Fruit fly (Drosophila melanogaster) whole organism, larva: ENCODE results near the gene Mvb12.
A peak's percentile ranks its signal among the peaks of the same experiment; 100 is the strongest.

Experiments
- noc ChIP-seq: fragments of 200-800 bp; sonication (Bioruptor generic); optimal IDR thresholded peaks from 3 replicates; lab custom pipeline; 2019; ENCODE audit warnings: missing biosample characterization, mild to moderate bottlenecking, missing genetic modification characterization, moderate library complexity

The Mvb12 gene

DNA sequence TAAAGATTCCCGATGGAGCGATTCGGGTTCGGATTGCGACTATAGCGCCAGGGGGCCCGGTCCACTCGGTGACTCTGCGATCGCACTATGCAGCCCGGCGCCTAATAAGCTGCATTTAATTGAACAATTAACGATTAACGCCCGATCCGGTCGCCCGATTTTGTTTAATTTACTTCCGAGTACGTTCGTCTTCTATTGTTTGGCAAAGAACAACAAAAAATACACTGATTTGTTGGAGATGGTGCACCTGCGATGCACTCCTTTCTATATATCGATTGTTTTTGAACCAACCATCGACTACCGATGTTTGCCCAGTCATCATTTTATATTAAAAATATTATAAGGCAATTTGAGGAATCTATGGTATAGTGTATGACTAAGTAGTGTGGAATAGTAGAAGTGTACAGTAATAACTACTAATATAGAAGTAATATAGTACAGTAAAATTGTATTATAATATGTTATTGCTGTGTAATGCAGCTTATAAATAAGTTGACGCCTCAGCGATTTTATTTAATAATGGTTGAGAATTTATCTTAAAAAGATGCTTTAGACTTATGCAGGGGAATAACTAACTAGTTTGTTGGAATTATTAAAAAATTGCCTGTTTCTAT, at the start of gene Mvb12:
TSS of gene Mvb12 (minus strand) at position 217 of the 614 bp plus-strand sequence.
- peak; percentile 21 for TF ChIP-seq noc (tag; lab: Kevin White, UChicago)

DNA sequence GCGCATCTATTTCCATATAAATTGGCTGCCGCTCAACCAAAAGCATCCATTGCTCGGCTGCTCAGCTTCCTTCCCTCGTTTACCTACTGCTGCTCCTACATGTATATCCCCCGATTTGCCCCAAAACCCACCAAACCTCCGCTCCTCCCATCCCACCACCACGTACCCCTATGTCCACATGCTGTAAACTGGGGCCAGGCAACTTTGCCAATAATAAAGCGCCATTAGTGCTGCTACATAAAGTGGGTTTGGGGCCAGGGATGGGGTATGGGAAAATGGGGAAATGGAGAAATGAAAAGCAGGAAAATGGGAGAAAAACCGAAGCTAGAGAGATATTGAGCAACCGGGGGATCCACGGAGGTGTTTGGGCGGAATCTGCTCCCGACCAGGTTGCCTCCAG, 48.2 kb upstream of the Mvb12 start:
- no peak for TF ChIP-seq noc (tag; lab: Kevin White, UChicago)

DNA sequence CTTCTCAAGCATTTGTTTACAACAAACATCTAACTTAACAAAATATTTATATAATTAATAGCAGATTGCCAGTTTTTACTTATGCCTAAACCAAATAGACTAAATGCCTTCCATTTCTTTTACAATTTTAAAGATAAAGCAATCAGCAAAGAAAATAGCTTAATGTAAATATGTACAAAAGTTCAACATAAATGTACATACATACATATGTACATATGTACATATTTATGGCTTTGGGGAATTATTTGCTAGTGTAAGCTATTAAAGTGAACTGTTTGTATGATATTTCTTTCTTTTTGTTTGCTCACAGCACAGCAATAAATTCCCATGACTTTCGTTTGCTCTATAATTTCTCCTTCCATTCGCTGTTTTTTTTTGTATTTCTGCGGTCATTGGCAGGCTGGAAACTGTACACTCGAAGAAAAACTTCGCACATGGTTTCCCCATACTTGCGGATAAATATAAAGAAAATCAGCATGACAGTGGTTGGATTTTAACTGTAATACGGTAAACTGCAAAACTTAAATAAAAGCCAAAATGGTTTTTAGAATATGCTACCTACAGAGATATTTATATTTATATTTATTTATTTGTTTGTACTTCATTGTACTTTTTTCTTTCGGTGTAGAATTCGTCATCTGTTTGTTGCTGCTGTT, 39.9 kb upstream of the Mvb12 start:
- TF ChIP-seq noc (tag; lab: Kevin White, UChicago): no peak

DNA sequence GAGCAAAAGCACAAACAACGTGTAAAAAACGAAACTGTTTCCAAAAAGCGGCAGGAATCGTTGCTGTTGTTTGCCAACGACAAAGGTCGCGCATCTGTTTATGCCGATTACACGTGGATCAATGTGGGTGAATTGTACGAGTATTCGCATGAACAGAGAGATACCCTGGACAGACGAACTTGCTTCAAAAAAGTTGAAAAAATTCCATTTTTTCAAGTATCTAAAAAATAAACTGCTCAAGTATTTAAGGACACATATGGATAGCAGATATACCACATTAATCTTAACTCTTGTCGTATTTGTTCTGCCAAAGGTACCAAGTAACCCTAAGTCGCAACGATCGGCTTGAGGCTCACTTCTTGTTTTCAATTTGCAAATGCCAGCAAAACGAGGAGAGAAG, 38.8 kb upstream of the Mvb12 start:
- no peak for TF ChIP-seq noc (tag; lab: Kevin White, UChicago)

DNA sequence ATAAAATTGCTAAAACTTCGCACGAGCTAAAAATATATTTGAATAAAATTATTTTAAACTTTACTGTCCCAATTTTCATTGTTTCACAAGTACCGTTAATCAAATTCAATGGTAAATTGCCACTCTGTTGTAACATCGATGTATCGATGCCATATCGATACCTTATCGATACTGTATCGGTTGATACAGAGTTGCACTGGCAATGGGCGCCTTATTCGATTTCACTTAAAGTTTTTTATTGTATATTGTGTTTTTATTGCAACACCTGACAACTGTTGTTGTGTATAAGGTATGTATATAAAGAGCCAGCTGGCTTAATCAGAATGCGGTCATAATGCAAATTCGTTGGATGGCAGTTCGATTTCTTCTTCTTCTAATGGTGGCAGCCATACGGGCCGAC, 37.2 kb upstream of the Mvb12 start, which contains the start of gene CG43229:
TSS of gene CG43229 (plus strand) at position 246 of the 400 bp plus-strand sequence.
- TF ChIP-seq noc (tag; lab: Kevin White, UChicago): no peak

DNA sequence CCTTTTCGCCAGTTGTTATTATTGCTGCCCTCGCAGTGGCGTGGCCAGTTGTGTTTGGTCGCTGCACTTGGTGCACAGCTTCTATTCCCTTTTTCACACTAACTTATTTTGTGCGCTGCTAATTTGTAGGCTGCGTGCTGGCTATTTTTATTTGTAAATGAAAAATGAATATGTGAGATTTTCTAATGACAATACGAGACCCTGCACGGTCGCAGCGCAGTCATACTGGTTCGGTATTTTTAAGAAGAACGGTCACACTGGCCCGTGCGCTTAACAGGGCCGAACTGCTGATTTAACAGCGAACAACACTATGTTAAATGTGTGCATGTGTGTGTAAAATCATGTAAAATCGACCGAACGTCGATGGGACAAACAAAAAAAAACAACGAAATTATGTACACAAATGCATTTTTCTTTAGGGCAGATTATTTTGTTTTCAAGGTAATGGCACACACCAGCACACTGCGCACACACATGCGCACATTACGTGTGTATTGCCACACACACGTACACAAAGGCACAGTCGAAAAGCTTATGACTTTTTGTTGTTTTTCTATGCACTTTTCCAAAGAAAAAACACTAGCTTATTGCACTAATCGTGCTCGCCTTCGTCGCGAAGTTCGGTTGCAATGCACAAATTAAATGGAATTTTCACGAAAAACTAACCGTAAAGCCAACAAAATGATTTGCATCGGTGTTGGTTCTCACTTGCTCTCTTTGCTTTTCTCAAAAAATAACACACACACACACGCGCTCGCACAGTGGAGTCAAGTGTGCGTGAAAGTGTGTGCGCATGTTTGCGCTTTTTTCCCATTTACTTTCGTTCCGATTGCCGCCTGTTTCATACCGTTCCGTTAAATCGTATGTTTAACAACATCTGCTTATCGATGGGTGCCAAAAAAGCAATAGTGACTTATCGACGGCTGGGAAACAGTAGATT, 36.1 kb upstream of the Mvb12 start, which contains the start of gene ari-1:
TSS of gene ari-1 (minus strand) at position 875 of the 940 bp plus-strand sequence.
- no peak for TF ChIP-seq noc (tag; lab: Kevin White, UChicago)

DNA sequence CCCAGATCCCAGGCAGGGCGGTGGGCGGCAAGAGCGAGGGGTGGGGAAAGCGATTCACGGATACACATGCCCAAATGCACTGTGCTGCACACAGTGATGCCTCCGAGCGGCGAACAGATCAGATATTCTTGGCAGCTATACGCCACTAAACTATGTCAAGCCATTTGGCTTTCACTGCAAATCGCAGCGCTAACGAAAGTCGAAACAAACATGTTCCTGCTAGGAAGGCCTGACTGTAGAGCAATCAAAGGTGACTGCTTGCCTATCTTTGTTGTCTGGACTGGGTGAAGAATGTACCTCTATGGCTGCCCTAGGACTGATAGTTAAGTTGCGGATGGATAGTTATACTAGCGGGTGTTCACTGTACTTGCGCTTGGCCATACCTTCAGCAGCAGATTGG, 34.9 kb upstream of the Mvb12 start:
- no peak for TF ChIP-seq noc (tag; lab: Kevin White, UChicago)

DNA sequence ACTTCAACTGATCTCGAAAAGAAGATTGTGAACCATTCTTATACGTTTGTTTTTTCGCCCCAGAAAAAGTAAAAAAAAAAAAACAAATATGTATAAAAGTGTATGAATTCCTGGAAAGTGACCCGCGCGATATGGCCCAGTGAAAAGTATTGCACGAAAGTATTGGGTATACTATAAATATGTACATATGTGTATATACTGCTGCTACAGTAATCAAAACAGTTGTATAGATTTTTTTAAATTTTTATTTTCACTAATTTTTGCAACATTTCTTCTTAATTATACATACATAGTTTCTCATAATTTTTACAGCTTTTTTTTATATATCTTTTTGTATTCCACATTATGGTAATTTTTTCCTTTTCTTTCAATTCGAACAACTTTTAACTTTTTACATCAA, 29.1 kb upstream of the Mvb12 start, which contains the start of gene CG43133:
TSS of gene CG43133 (minus strand) at position 11 of the 400 bp plus-strand sequence.
- TF ChIP-seq noc (tag; lab: Kevin White, UChicago): no peak

DNA sequence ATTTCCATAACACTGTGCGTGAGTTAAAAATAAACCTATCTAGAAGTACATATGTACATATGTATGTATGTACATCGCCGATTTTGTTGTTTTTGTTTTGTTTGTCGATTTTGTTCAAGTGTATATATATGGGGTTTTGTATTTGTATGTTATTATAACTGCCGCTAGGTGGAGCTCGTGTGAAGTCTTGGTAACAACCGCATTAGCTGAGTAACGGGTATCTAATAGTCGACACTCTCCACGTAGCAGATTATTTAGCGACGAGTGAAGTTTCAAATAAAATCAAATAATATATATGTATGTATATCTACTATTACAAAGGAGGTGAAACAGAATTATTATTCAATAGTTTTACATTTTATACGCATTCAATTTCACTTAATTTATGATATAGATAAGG, 28.2 kb upstream of the Mvb12 start:
- no peak for TF ChIP-seq noc (tag; lab: Kevin White, UChicago)

DNA sequence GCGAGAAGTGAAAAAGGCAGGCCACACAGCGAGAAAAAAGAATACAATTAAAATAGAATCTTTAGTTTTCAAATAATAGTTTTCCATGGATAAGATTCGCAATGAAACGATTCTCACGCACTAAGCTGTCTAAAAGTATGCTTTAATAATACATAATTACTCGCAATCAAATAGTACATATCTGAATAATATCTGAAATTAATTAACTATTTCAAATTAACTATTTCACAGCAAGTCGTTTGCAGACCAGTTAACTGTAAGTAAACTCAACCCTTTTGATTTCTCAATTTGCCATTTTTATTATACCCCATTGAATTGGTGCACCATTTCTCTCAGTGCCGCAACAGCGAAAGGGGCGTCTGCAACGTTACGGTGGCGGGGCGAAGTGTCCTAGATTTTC, 24.4 kb upstream of the Mvb12 start:
- TF ChIP-seq noc (tag; lab: Kevin White, UChicago): no peak

DNA sequence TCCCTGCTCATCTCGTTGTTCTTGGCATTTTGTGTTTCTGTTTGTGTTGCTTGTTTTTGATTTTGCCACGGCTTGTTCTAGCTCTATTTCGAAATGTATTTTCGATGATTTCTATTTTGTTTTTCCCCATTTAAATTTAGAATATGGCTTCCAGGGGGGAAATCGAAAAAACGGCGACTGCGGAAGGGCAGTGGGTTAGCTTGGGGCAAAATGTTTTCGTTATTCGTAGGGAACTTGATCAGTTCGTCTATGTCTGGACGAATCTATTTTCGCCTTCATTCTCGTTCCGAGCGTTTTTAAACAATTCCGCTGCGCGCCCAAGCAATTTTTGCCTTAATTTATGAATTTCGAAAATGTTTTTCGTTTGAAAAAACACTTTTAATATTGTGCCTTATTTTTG, 17.4 kb upstream of the Mvb12 start:
- TF ChIP-seq noc (tag; lab: Kevin White, UChicago): no peak

DNA sequence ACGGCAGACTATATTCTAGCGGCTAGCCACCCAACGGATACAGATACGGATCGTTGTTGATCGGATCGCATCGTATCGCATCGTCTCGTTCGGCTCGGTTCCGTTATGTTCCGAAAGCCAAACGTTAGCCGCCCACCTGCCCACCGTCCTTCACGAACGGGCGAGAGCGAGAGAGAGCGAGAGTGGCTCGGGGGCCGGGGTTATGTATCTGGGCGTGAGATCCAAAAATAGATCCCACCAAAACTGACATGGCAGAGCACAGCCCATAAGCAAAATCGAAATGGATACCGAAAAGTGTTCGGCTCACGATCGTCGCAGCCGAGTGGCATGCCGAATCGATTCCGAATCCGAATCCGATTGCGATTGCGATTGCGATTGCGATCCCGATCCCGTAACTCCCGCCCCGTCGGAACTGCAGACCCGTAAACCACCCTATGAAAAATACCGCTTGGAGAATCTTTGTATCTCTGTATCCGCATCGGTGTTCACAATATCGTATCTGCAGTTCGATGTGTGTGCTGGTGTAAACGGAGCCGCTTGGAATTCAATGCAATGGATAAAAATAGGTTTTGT, 15.8 kb upstream of the Mvb12 start, which contains the start of gene wupA:
TSS of gene wupA (minus strand) at position 112 of the 573 bp plus-strand sequence.
- no peak for TF ChIP-seq noc (tag; lab: Kevin White, UChicago)

DNA sequence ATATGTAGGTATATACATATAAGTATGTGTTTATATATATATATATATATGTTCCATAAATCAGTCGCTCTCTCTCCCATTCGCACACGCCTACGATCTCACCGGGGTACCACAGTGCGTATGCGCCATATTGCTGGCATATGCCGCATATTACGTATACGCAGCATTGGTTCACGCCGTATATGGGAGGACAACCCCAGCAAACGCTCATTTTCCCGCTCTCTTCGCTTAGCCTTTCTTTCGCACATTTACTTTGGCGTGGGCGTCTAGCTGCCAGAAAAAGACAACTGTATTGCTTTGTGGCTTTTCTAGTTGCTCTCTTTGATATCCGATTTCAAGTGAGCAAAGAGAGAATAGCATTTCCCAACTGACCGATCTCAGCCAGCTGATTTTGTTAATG, 13.7 kb upstream of the Mvb12 start:
- TF ChIP-seq noc (tag; lab: Kevin White, UChicago): no peak

DNA sequence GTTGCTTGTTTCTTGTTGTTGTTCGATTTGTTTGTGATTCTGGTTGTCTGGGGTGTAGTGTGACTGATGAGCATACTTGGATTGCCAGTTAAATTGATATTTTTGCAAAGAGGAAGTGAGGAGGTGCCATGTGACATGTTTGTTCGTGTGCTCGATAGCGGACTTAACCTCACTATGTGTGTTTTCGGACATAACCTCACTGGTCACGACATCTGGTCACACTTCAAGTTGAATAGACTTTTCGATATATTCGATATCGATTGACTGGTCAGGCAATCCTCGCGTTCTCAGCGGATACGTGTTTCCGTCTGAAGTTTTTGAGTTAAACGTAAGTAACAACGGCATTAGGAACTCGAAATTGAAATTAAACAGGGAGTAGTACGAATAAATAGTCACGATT, 7.6 kb upstream of the Mvb12 start:
- no peak for TF ChIP-seq noc (tag; lab: Kevin White, UChicago)

DNA sequence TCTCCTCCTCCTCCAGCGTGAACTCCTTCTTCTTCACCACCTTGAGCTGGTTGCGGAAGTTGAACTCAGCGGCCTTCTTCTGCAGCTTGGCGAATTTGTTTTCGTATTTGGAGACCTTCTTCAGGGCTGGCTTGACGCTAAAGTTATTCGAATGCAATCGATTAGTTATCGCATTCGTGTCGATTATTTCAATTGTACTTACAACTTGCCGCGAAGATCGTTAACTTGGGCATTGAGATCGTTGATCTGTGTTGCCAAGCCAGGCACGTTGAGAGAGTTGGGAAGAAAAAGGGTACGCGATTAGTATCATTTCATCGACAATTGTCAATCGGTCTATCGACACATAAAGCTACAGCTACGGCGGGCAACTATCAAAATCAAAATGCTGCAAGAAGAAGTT, 5.6 kb upstream of the Mvb12 start:
- no peak for TF ChIP-seq noc (tag; lab: Kevin White, UChicago)
